Fruit fly (Drosophila melanogaster) whole organism, embryonic: ENCODE measurements around the gene SpdS.
A peak's percentile ranks its signal among the peaks of the same experiment; 100 is the strongest.

Experiments
- Aef1 ChIP-seq: fragments of 200-800 bp; sonication (Bioruptor generic); IDR thresholded peaks from 3 replicates; pipeline ENCODE4 v1.3.6; 2022; ENCODE audit warnings: missing biosample characterization, missing genetic modification characterization
- Asciz ChIP-seq: fragments of 200-800 bp; sonication (Bioruptor generic); optimal IDR thresholded peaks from 2 replicates; lab custom pipeline; 2017; ENCODE audit warnings: missing biosample characterization, mild to moderate bottlenecking, missing genetic modification characterization, missing genetic modification reagents
- BtbVII ChIP-seq: fragments of 200-800 bp; sonication (Bioruptor generic); optimal IDR thresholded peaks from 3 replicates; lab custom pipeline; 2017; ENCODE audit warnings: missing biosample characterization, mild to moderate bottlenecking, missing genetic modification characterization
- CG10979 ChIP-seq: fragments of 200-800 bp; sonication (Bioruptor generic); optimal IDR thresholded peaks from 2 replicates; lab custom pipeline; 2018; ENCODE audit warnings: missing biosample characterization, mild to moderate bottlenecking, missing genetic modification characterization, moderate library complexity
- CG12391 ChIP-seq: fragments of 200-800 bp; sonication (Bioruptor generic); optimal IDR thresholded peaks from 3 replicates; lab custom pipeline; 2018; ENCODE audit warnings: missing biosample characterization, mild to moderate bottlenecking, missing genetic modification characterization, moderate library complexity
- CG12942 ChIP-seq: fragments of 200-800 bp; sonication (Bioruptor generic); optimal IDR thresholded peaks from 3 replicates; lab custom pipeline; 2016; ENCODE audit warnings: missing biosample characterization, missing genetic modification characterization
- CG13424 ChIP-seq: fragments of 200-800 bp; sonication (Bioruptor generic); optimal IDR thresholded peaks from 2 replicates; lab custom pipeline; 2019; ENCODE audit warnings: missing biosample characterization, mild to moderate bottlenecking, missing genetic modification characterization, moderate library complexity
- CG15011 ChIP-seq: fragments of 200-800 bp; sonication (Bioruptor generic); optimal IDR thresholded peaks from 3 replicates; lab custom pipeline; 2018; ENCODE audit warnings: missing biosample characterization, mild to moderate bottlenecking, missing genetic modification characterization
- CG16815 ChIP-seq: fragments of 200-800 bp; sonication (Bioruptor generic); optimal IDR thresholded peaks from 3 replicates; lab custom pipeline; 2017; ENCODE audit warnings: missing biosample characterization, mild to moderate bottlenecking, missing genetic modification characterization
- CG18262 ChIP-seq: fragments of 200-800 bp; optimal IDR thresholded peaks from 3 replicates; lab custom pipeline; 2019; ENCODE audit warnings: missing biosample characterization, mild to moderate bottlenecking, missing genetic modification characterization, moderate library complexity
- CG18764 ChIP-seq: fragments of 200-800 bp; sonication (Bioruptor generic); optimal IDR thresholded peaks from 3 replicates; lab custom pipeline; 2016; ENCODE audit warnings: missing biosample characterization, missing genetic modification characterization
- CG2678 ChIP-seq: fragments of 200-800 bp; sonication (Bioruptor generic); optimal IDR thresholded peaks from 3 replicates; lab custom pipeline; 2019; ENCODE audit warnings: missing biosample characterization, mild to moderate bottlenecking, missing genetic modification characterization, moderate library complexity
- CG30020 ChIP-seq: fragments of 200-800 bp; optimal IDR thresholded peaks from 2 replicates; lab custom pipeline; 2019; ENCODE audit warnings: missing biosample characterization, mild to moderate bottlenecking, missing genetic modification characterization, moderate library complexity
- CG6272 ChIP-seq: fragments of 200-800 bp; sonication (Bioruptor generic); IDR thresholded peaks from 2 replicates; pipeline ENCODE4 v1.3.6; 2022; ENCODE audit warnings: missing biosample characterization, missing genetic modification characterization
- CG6765 ChIP-seq: fragments of 200-800 bp; sonication (Bioruptor generic); optimal IDR thresholded peaks from 3 replicates; lab custom pipeline; 2017; ENCODE audit warnings: missing biosample characterization, mild to moderate bottlenecking, missing genetic modification characterization
- CG7556 ChIP-seq: fragments of 200-800 bp; sonication (Bioruptor generic); optimal IDR thresholded peaks from 2 replicates; lab custom pipeline; 2017; ENCODE audit warnings: missing biosample characterization, mild to moderate bottlenecking, missing genetic modification characterization
- CG8924 ChIP-seq: fragments of 200-800 bp; optimal IDR thresholded peaks from 3 replicates; lab custom pipeline; 2019; ENCODE audit warnings: missing biosample characterization, mild to moderate bottlenecking, missing genetic modification characterization, moderate library complexity
- CG9609 ChIP-seq: fragments of 200-800 bp; sonication (Bioruptor generic); optimal IDR thresholded peaks from 3 replicates; lab custom pipeline; 2016; ENCODE audit warnings: missing biosample characterization, missing genetic modification characterization
- CG9797 ChIP-seq: fragments of 200-800 bp; sonication (Bioruptor generic); optimal IDR thresholded peaks from 3 replicates; lab custom pipeline; 2018; ENCODE audit warnings: missing biosample characterization, mild to moderate bottlenecking, missing genetic modification characterization
- Camta ChIP-seq: fragments of 200-800 bp; sonication (Bioruptor generic); optimal IDR thresholded peaks from 2 replicates; lab custom pipeline; 2016; ENCODE audit warnings: missing biosample characterization, missing genetic modification characterization
- CkIIα-i1 ChIP-seq: fragments of 200-800 bp; sonication (Bioruptor generic); IDR thresholded peaks from 2 replicates; pipeline ENCODE4 v1.3.6; 2022; ENCODE audit warnings: missing biosample characterization, missing genetic modification characterization
- ERR ChIP-seq: fragments of 200-800 bp; sonication (Bioruptor generic); optimal IDR thresholded peaks from 2 replicates; lab custom pipeline; 2016; ENCODE audit warnings: missing biosample characterization, missing genetic modification characterization
- Hey ChIP-seq: fragments of 200-800 bp; sonication (Bioruptor generic); optimal IDR thresholded peaks from 3 replicates; lab custom pipeline; 2018; ENCODE audit warnings: missing biosample characterization, mild to moderate bottlenecking, missing genetic modification characterization
- PHDP ChIP-seq: fragments of 200-800 bp; sonication (Bioruptor generic); optimal IDR thresholded peaks from 3 replicates; lab custom pipeline; 2018; ENCODE audit warnings: missing biosample characterization, mild to moderate bottlenecking, missing genetic modification characterization, moderate library complexity
- Pdp1 ChIP-seq, 2 experiments: fragments of 200-800 bp; sonication (Bioruptor generic); optimal IDR thresholded peaks; 3 replicates each; lab custom pipeline; 2016; ENCODE audit warnings: missing biosample characterization in 2 of 2, missing genetic modification characterization in 2 of 2, mild to moderate bottlenecking in 1 of 2, moderate library complexity in 1 of 2
- Sin3A ChIP-seq: fragments of >200 bp; optimal IDR thresholded peaks from 2 replicates; lab custom pipeline; 2018
- Sry-δ ChIP-seq: fragments of 200-800 bp; sonication (Bioruptor generic); optimal IDR thresholded peaks from 2 replicates; lab custom pipeline; 2016; ENCODE audit warnings: missing biosample characterization, missing genetic modification characterization
- YL-1 ChIP-seq: fragments of 200-800 bp; sonication (Bioruptor generic); optimal IDR thresholded peaks from 3 replicates; lab custom pipeline; 2017; ENCODE audit warnings: missing biosample characterization, mild to moderate bottlenecking, missing genetic modification characterization
- chn ChIP-seq: fragments of 200-800 bp; sonication (Bioruptor generic); optimal IDR thresholded peaks from 2 replicates; lab custom pipeline; 2016; ENCODE audit warnings: missing biosample characterization, missing genetic modification characterization
- crp ChIP-seq, 2 experiments: fragments of 200-800 bp; sonication (Bioruptor generic); optimal IDR thresholded peaks; 2 replicates in 1 of 2; 3 replicates in 1 of 2; lab custom pipeline; 2017; ENCODE audit warnings: missing biosample characterization in 2 of 2, missing genetic modification characterization in 2 of 2, mild to moderate bottlenecking in 1 of 2, moderate library complexity in 1 of 2
- cwo ChIP-seq: fragments of 200-800 bp; sonication (Bioruptor generic); optimal IDR thresholded peaks from 3 replicates; lab custom pipeline; 2017; ENCODE audit warnings: missing biosample characterization, missing genetic modification characterization, mild to moderate bottlenecking, moderate library complexity, missing genetic modification reagents
- dati ChIP-seq: fragments of 200-800 bp; sonication (Bioruptor generic); IDR thresholded peaks from 2 replicates; pipeline ENCODE4 v1.3.6; 2022; ENCODE audit warnings: missing biosample characterization, missing genetic modification characterization
- ewg ChIP-seq: fragments of 200-800 bp; sonication (Bioruptor generic); optimal IDR thresholded peaks from 3 replicates; lab custom pipeline; 2017; ENCODE audit warnings: mild to moderate bottlenecking, missing biosample characterization, missing genetic modification reagents, missing genetic modification characterization
- gcm ChIP-seq: fragments of 200-800 bp; sonication (Bioruptor generic); optimal IDR thresholded peaks from 2 replicates; lab custom pipeline; 2019; ENCODE audit warnings: missing biosample characterization, mild to moderate bottlenecking, missing genetic modification characterization, moderate library complexity
- gem ChIP-seq: fragments of 200-800 bp; sonication (Bioruptor generic); optimal IDR thresholded peaks from 2 replicates; lab custom pipeline; 2019; ENCODE audit warnings: missing biosample characterization, mild to moderate bottlenecking, missing genetic modification characterization, moderate library complexity
- gfzf ChIP-seq: fragments of 200-800 bp; sonication (Bioruptor generic); optimal IDR thresholded peaks from 2 replicates; lab custom pipeline; 2016; ENCODE audit warnings: missing biosample characterization, mild to moderate bottlenecking, missing genetic modification characterization, moderate library complexity
- gsb-n ChIP-seq: fragments of 200-800 bp; sonication (Bioruptor generic); optimal IDR thresholded peaks from 3 replicates; lab custom pipeline; 2018; ENCODE audit warnings: missing biosample characterization, mild to moderate bottlenecking, missing genetic modification characterization
- insv ChIP-seq, 2 experiments: fragments of 200-800 bp; sonication (Bioruptor generic); optimal IDR thresholded peaks; 3 replicates each; lab custom pipeline; 2016 to 2018; ENCODE audit warnings: missing biosample characterization in 2 of 2, missing genetic modification characterization in 2 of 2
- jumu ChIP-seq: fragments of 200-800 bp; sonication (Bioruptor generic); optimal IDR thresholded peaks from 3 replicates; lab custom pipeline; 2016; ENCODE audit warnings: missing biosample characterization, missing genetic modification characterization
- kah ChIP-seq: fragments of 200-800 bp; sonication (Bioruptor generic); optimal IDR thresholded peaks from 2 replicates; lab custom pipeline; 2018; ENCODE audit warnings: missing biosample characterization, mild to moderate bottlenecking, missing genetic modification characterization
- nmo ChIP-seq: fragments of 200-800 bp; sonication (Bioruptor generic); optimal IDR thresholded peaks from 2 replicates; lab custom pipeline; 2018; ENCODE audit warnings: missing biosample characterization, mild to moderate bottlenecking, missing genetic modification characterization, moderate library complexity
- onecut ChIP-seq: fragments of 200-800 bp; sonication (Bioruptor generic); IDR thresholded peaks from 2 replicates; pipeline ENCODE4 v1.3.6; 2022; ENCODE audit warnings: missing biosample characterization, missing genetic modification characterization
- pum ChIP-seq: fragments of 200-800 bp; sonication (Bioruptor generic); optimal IDR thresholded peaks from 2 replicates; lab custom pipeline; 2016; ENCODE audit warnings: missing biosample characterization, missing genetic modification characterization
- sens ChIP-seq: fragments of 200-800 bp; sonication (Bioruptor generic); peaks from one replicate; lab custom pipeline; 2016; ENCODE audit warnings: missing biosample characterization, missing genetic modification characterization
- sob ChIP-seq: fragments of 200-800 bp; sonication (Bioruptor generic); IDR thresholded peaks from 2 replicates; pipeline ENCODE4 v1.3.6; 2022; ENCODE audit warnings: missing biosample characterization, missing genetic modification characterization
- tin ChIP-seq: fragments of 200-800 bp; sonication (Bioruptor generic); optimal IDR thresholded peaks from 3 replicates; lab custom pipeline; 2016; ENCODE audit warnings: missing biosample characterization, missing genetic modification characterization
- trem ChIP-seq: fragments of 200-800 bp; optimal IDR thresholded peaks from 3 replicates; lab custom pipeline; 2019; ENCODE audit warnings: missing biosample characterization, mild to moderate bottlenecking, missing genetic modification characterization, moderate library complexity
- tup ChIP-seq: fragments of 200-800 bp; sonication (Bioruptor generic); optimal IDR thresholded peaks from 2 replicates; lab custom pipeline; 2016; ENCODE audit warnings: missing biosample characterization, mild to moderate bottlenecking, missing genetic modification characterization, moderate library complexity
- vfl ChIP-seq: fragments of 200-800 bp; sonication (Bioruptor generic); optimal IDR thresholded peaks from 2 replicates; lab custom pipeline; 2016; ENCODE audit warnings: missing biosample characterization, missing genetic modification characterization
- zf30C ChIP-seq: fragments of 200-800 bp; sonication (Bioruptor generic); optimal IDR thresholded peaks from 3 replicates; lab custom pipeline; 2018; ENCODE audit warnings: missing biosample characterization, mild to moderate bottlenecking, missing genetic modification characterization

The SpdS gene

dm6 chr3R:9590952-9591532 is 40.4 kb upstream of the SpdS start, which contains the start of the genes bocks and CG8312 (continued):
- peak; percentile 40 for TF ChIP-seq CG13424 (tag; lab: Kevin White, UChicago)
- peak; percentile 57 for TF ChIP-seq Camta
- TF ChIP-seq tup (GFP tag; lab: Kevin White, UChicago), result no peak
- peak; percentile 88 for TF ChIP-seq sens (GFP tag; lab: Kevin White, UChicago)
- no peak for TF ChIP-seq Asciz
- TF ChIP-seq chn (GFP tag; lab: Kevin White, UChicago), result peak; percentile 63
- peak; percentile 57 for TF ChIP-seq pum (GFP tag; lab: Kevin White, UChicago)
- peak; percentile 70 for TF ChIP-seq YL-1 (GFP tag; lab: Kevin White, UChicago)
- peak; percentile 57 for TF ChIP-seq CG12391 (tag; lab: Kevin White, UChicago)
- TF ChIP-seq kah (GFP tag; lab: Kevin White, UChicago), result peak; percentile 100
- no peak for TF ChIP-seq CG16815 (GFP tag; lab: Kevin White, UChicago)
- TF ChIP-seq trem (tag; lab: Kevin White, UChicago), result peak; percentile 93
- TF ChIP-seq CG6765, result no peak
- TF ChIP-seq onecut (GFP tag; lab: Robert Waterston, UW), result peak; percentile 74
- peak; percentile 22 for TF ChIP-seq CG2678 (tag; lab: Kevin White, UChicago)
- TF ChIP-seq CG30020 (tag; lab: Kevin White, UChicago), result peak; percentile 45
- TF ChIP-seq ERR (GFP tag; lab: Kevin White, UChicago), result peak; percentile 80
- TF ChIP-seq vfl (GFP tag; lab: Kevin White, UChicago), result no peak
- no peak for TF ChIP-seq CkIIα-i1
- no peak for TF ChIP-seq gcm (GFP tag; lab: Kevin White, UChicago)
- no peak for TF ChIP-seq Hey (tag; lab: Kevin White, UChicago)
- peak; percentile 19 for TF ChIP-seq CG18262 (tag; lab: Kevin White, UChicago)
- peak; percentile 16 for TF ChIP-seq BtbVII (GFP tag; lab: Kevin White, UChicago)
- TF ChIP-seq gfzf (GFP tag; lab: Kevin White, UChicago), result peak; percentile 95
- TF ChIP-seq CG12942 (GFP tag; lab: Kevin White, UChicago), result peak; percentile 5
- peak; percentile 66 for TF ChIP-seq gsb-n (tag; lab: Kevin White, UChicago)
- peak; percentile 50 for TF ChIP-seq CG8924 (tag; lab: Kevin White, UChicago)
- TF ChIP-seq CG9609 (GFP tag; lab: Kevin White, UChicago), result peak; percentile 59
- peak; percentile 58 for TF ChIP-seq jumu
- TF ChIP-seq tin, result peak; percentile 58
- TF ChIP-seq crp (GFP tag; optimal IDR thresholded peaks at IDR 0.05; lab: Kevin White, UChicago), result peak in 1 of 2 experiments; percentile 66
- peak; percentile 80 for TF ChIP-seq ewg (GFP tag; lab: Kevin White, UChicago)
- TF ChIP-seq gem, result peak; percentile 24
- peak; percentile 41 to 77 for TF ChIP-seq Pdp1 (GFP tag; optimal IDR thresholded peaks at IDR 0.05; lab: Kevin White, UChicago)
- peak; percentile 97 for TF ChIP-seq CG9797 (GFP tag; lab: Kevin White, UChicago)
- TF ChIP-seq PHDP (tag; lab: Kevin White, UChicago), result peak; percentile 14
- no peak for TF ChIP-seq CG6272 (GFP tag; lab: Robert Waterston, UW)
- peak; percentile 99 for TF ChIP-seq Sry-δ (GFP tag; lab: Kevin White, UChicago)
- no peak for TF ChIP-seq CG15011 (GFP tag; lab: Kevin White, UChicago)
- TF ChIP-seq CG18764 (GFP tag; lab: Kevin White, UChicago), result peak; percentile 42
- no peak for TF ChIP-seq sob (GFP tag; lab: Robert Waterston, UW)
- peak; percentile 4 for TF ChIP-seq CG10979 (tag; lab: Kevin White, UChicago)
- TF ChIP-seq CG7556, result peak; percentile 16
- TF ChIP-seq Aef1 (GFP tag; lab: Robert Waterston, UW), result no peak
- peak; percentile 79 for TF ChIP-seq nmo
- TF ChIP-seq Sin3A (lab: Kevin White, UChicago), result peak; percentile 99
- TF ChIP-seq dati (GFP tag; lab: Robert Waterston, UW), result no peak
- TF ChIP-seq cwo (GFP tag; lab: Kevin White, UChicago), result peak; percentile 23
- peak in 1 of 2 experiments; percentile 54 for TF ChIP-seq insv (GFP tag; optimal IDR thresholded peaks at IDR 0.05; lab: Kevin White, UChicago)
- TF ChIP-seq zf30C (GFP tag; lab: Kevin White, UChicago), result no peak
